Fruit fly (Drosophila melanogaster) whole organism, embryonic: ENCODE data around the gene BckdhA.

Experiments
- Ada2b ChIP-seq: fragments of 200-800 bp; sonication (Bioruptor generic); IDR thresholded peaks from 2 replicates; pipeline ENCODE4 v1.3.6; 2022; ENCODE audit warnings: missing biosample characterization, missing genetic modification characterization
- Atf-2 ChIP-seq: fragments of 200-800 bp; sonication (Bioruptor generic); optimal IDR thresholded peaks from 2 replicates; lab custom pipeline; 2016; ENCODE audit warnings: missing biosample characterization, missing genetic modification characterization
- Bteb2 ChIP-seq: fragments of 200-800 bp; sonication (Bioruptor generic); optimal IDR thresholded peaks from 2 replicates; lab custom pipeline; 2016; ENCODE audit warnings: missing biosample characterization, missing genetic modification characterization
- CG10979 ChIP-seq: fragments of 200-800 bp; sonication (Bioruptor generic); optimal IDR thresholded peaks from 2 replicates; lab custom pipeline; 2018; ENCODE audit warnings: missing biosample characterization, mild to moderate bottlenecking, missing genetic modification characterization, moderate library complexity
- CG11085 ChIP-seq: fragments of 200-800 bp; sonication (Bioruptor generic); IDR thresholded peaks from 2 replicates; pipeline ENCODE4 v1.3.6; 2022; ENCODE audit warnings: missing biosample characterization, missing genetic modification characterization
- CG12236 ChIP-seq: fragments of 200-800 bp; sonication (Bioruptor generic); optimal IDR thresholded peaks from 2 replicates; lab custom pipeline; 2016; ENCODE audit warnings: missing biosample characterization, missing genetic modification characterization
- CG13123 ChIP-seq: fragments of 200-800 bp; sonication (Bioruptor generic); optimal IDR thresholded peaks from 2 replicates; lab custom pipeline; 2016; ENCODE audit warnings: missing biosample characterization, missing genetic modification characterization
- CG13296 ChIP-seq: fragments of 200-800 bp; sonication (Bioruptor generic); optimal IDR thresholded peaks from 3 replicates; lab custom pipeline; 2018; ENCODE audit warnings: missing biosample characterization, mild to moderate bottlenecking, missing genetic modification characterization
- CG14014 ChIP-seq: fragments of 200-800 bp; sonication (Bioruptor generic); IDR thresholded peaks from 2 replicates; pipeline ENCODE4 v1.3.6; 2022; ENCODE audit warnings: missing biosample characterization, missing genetic modification characterization
- CG14965 ChIP-seq: fragments of 200-800 bp; sonication (Bioruptor generic); optimal IDR thresholded peaks from 2 replicates; lab custom pipeline; 2016; ENCODE audit warnings: missing biosample characterization, missing genetic modification characterization, borderline replicate concordance
- CG1602 ChIP-seq: fragments of 200-800 bp; sonication (Bioruptor generic); optimal IDR thresholded peaks from 3 replicates; lab custom pipeline; 2016; ENCODE audit warnings: missing biosample characterization, missing genetic modification characterization
- CG17612 ChIP-seq: fragments of 200-800 bp; sonication (Bioruptor generic); IDR thresholded peaks from 2 replicates; pipeline ENCODE4 v1.3.6; 2022; ENCODE audit warnings: missing biosample characterization, missing genetic modification characterization
- CG2678 ChIP-seq: fragments of 200-800 bp; sonication (Bioruptor generic); optimal IDR thresholded peaks from 3 replicates; lab custom pipeline; 2019; ENCODE audit warnings: missing biosample characterization, mild to moderate bottlenecking, missing genetic modification characterization, moderate library complexity
- CG30431 ChIP-seq: fragments of 200-800 bp; sonication (Bioruptor generic); optimal IDR thresholded peaks from 2 replicates; lab custom pipeline; 2017; ENCODE audit warnings: missing biosample characterization, missing genetic modification characterization
- CG3163 ChIP-seq: fragments of 200-800 bp; sonication (Bioruptor generic); optimal IDR thresholded peaks from 3 replicates; lab custom pipeline; 2016; ENCODE audit warnings: missing biosample characterization, missing genetic modification characterization
- CG34376 ChIP-seq: fragments of 200-800 bp; sonication (Bioruptor generic); optimal IDR thresholded peaks from 2 replicates; lab custom pipeline; 2018; ENCODE audit warnings: missing biosample characterization, mild to moderate bottlenecking, missing genetic modification characterization
- CG4282 ChIP-seq: fragments of 200-800 bp; sonication (Bioruptor generic); optimal IDR thresholded peaks from 2 replicates; lab custom pipeline; 2016; ENCODE audit warnings: missing biosample characterization, missing genetic modification characterization
- CG6854 ChIP-seq: fragments of 200-800 bp; sonication (Bioruptor generic); optimal IDR thresholded peaks from 3 replicates; lab custom pipeline; 2017; ENCODE audit warnings: missing biosample characterization, mild to moderate bottlenecking, missing genetic modification characterization
- CG9215 ChIP-seq: fragments of 200-800 bp; sonication (Bioruptor generic); IDR thresholded peaks from 2 replicates; pipeline ENCODE4 v1.3.6; 2022; ENCODE audit warnings: missing biosample characterization, missing genetic modification characterization
- CG9609 ChIP-seq: fragments of 200-800 bp; sonication (Bioruptor generic); optimal IDR thresholded peaks from 3 replicates; lab custom pipeline; 2016; ENCODE audit warnings: missing biosample characterization, missing genetic modification characterization
- CG9876 ChIP-seq: fragments of 200-800 bp; sonication (Bioruptor generic); optimal IDR thresholded peaks from 2 replicates; lab custom pipeline; 2016; ENCODE audit warnings: missing biosample characterization, missing genetic modification characterization
- CG9932 ChIP-seq: fragments of 200-800 bp; sonication (Bioruptor generic); IDR thresholded peaks from 2 replicates; pipeline ENCODE4 v1.3.6; 2022; ENCODE audit warnings: missing biosample characterization, missing genetic modification characterization
- CrebB ChIP-seq: fragments of 200-800 bp; sonication (Bioruptor generic); optimal IDR thresholded peaks from 3 replicates; lab custom pipeline; 2018; ENCODE audit warnings: missing biosample characterization, mild to moderate bottlenecking, missing genetic modification characterization
- Dll ChIP-seq: fragments of 200-800 bp; sonication (Bioruptor generic); IDR thresholded peaks from 4 replicates; pipeline ENCODE4 v1.3.6; 2022; ENCODE audit warnings: missing biosample characterization, missing genetic modification characterization; ENCODE audit not compliant: partially characterized antibody
- Fer1 ChIP-seq: fragments of 200-800 bp; sonication (Bioruptor generic); optimal IDR thresholded peaks from 2 replicates; lab custom pipeline; 2017; ENCODE audit warnings: missing biosample characterization, mild to moderate bottlenecking, missing genetic modification characterization
- Hr39 ChIP-seq: fragments of >200 bp; optimal IDR thresholded peaks from 2 replicates; lab custom pipeline; 2017
- Lim3 ChIP-seq: fragments of 200-800 bp; sonication (Bioruptor generic); IDR thresholded peaks from 2 replicates; pipeline ENCODE4 v1.3.6; 2022; ENCODE audit warnings: missing biosample characterization, missing genetic modification characterization
- MESR4 ChIP-seq: fragments of 200-800 bp; sonication (Bioruptor generic); optimal IDR thresholded peaks from 2 replicates; lab custom pipeline; 2018; ENCODE audit warnings: missing biosample characterization, mild to moderate bottlenecking, missing genetic modification characterization, moderate library complexity
- Mrtf ChIP-seq: fragments of 200-800 bp; sonication (Bioruptor generic); IDR thresholded peaks from 3 replicates; pipeline ENCODE4 v1.3.6; 2022; ENCODE audit warnings: missing biosample characterization, missing genetic modification characterization
- NK7.1 ChIP-seq: fragments of 200-800 bp; sonication (Bioruptor generic); optimal IDR thresholded peaks from 3 replicates; lab custom pipeline; 2016; ENCODE audit warnings: missing biosample characterization, missing genetic modification characterization
- Nf-YC ChIP-seq: fragments of 200-800 bp; optimal IDR thresholded peaks from 3 replicates; lab custom pipeline; 2019; ENCODE audit warnings: missing biosample characterization, mild to moderate bottlenecking, missing genetic modification characterization, moderate library complexity
- NfI ChIP-seq: fragments of 200-800 bp; sonication (Bioruptor generic); optimal IDR thresholded peaks from 3 replicates; lab custom pipeline; 2018; ENCODE audit warnings: missing biosample characterization, mild to moderate bottlenecking, missing genetic modification characterization, moderate library complexity
- Scr ChIP-seq: fragments of 200-800 bp; sonication (Bioruptor generic); IDR thresholded peaks from 2 replicates; pipeline ENCODE4 v1.3.6; 2022; ENCODE audit warnings: missing biosample characterization, missing genetic modification characterization; ENCODE audit not compliant: partially characterized antibody
- ab ChIP-seq: fragments of 200-800 bp; sonication (Bioruptor generic); optimal IDR thresholded peaks from 2 replicates; lab custom pipeline; 2016; ENCODE audit warnings: missing biosample characterization, missing genetic modification characterization
- ase ChIP-seq: fragments of 200-800 bp; sonication (Bioruptor generic); IDR thresholded peaks from 3 replicates; pipeline ENCODE4 v1.3.6; 2022; ENCODE audit warnings: missing biosample characterization, missing genetic modification characterization
- bcd ChIP-seq: fragments of 200-800 bp; sonication (Bioruptor generic); optimal IDR thresholded peaks from 2 replicates; lab custom pipeline; 2017; ENCODE audit warnings: missing biosample characterization, mild to moderate bottlenecking, missing genetic modification characterization
- bsh ChIP-seq, 2 experiments: fragments of 200-800 bp; sonication (Bioruptor generic); optimal IDR thresholded peaks; 2 replicates each; lab custom pipeline; 2017 to 2018; ENCODE audit warnings: mild to moderate bottlenecking in 2 of 2, missing biosample characterization in 2 of 2, missing genetic modification characterization in 2 of 2, moderate library complexity in 1 of 2
- chif ChIP-seq, 2 experiments: fragments of 200-800 bp; sonication (Bioruptor generic); optimal IDR thresholded peaks; 3 replicates each; lab custom pipeline; 2016; ENCODE audit warnings: missing biosample characterization in 2 of 2, missing genetic modification characterization in 2 of 2
- fd96Cb ChIP-seq: fragments of 200-800 bp; sonication (Bioruptor generic); optimal IDR thresholded peaks from 2 replicates; lab custom pipeline; 2018; ENCODE audit warnings: missing biosample characterization, mild to moderate bottlenecking, missing genetic modification characterization, moderate library complexity
- hth ChIP-seq: fragments of >200 bp; optimal IDR thresholded peaks from 2 replicates; lab custom pipeline; 2017; ENCODE audit warnings: inconsistent platforms
- ken ChIP-seq: fragments of 200-800 bp; sonication (Bioruptor generic); IDR thresholded peaks from 3 replicates; pipeline ENCODE4 v1.3.6; 2022; ENCODE audit warnings: missing biosample characterization, missing genetic modification characterization
- klu ChIP-seq: fragments of 200-800 bp; sonication (Bioruptor generic); IDR thresholded peaks from 2 replicates; pipeline ENCODE4 v1.3.6; 2022; ENCODE audit warnings: missing biosample characterization, missing genetic modification characterization
- lilli ChIP-seq: fragments of 200-800 bp; sonication (Bioruptor generic); optimal IDR thresholded peaks from 3 replicates; lab custom pipeline; 2016; ENCODE audit warnings: missing biosample characterization, missing genetic modification characterization
- nerfin-2 ChIP-seq: fragments of 200-800 bp; sonication (Bioruptor generic); IDR thresholded peaks from 2 replicates; pipeline ENCODE4 v1.3.6; 2022; ENCODE audit warnings: missing biosample characterization, missing genetic modification characterization; ENCODE audit not compliant: partially characterized antibody
- onecut ChIP-seq: fragments of 200-800 bp; sonication (Bioruptor generic); IDR thresholded peaks from 2 replicates; pipeline ENCODE4 v1.3.6; 2022; ENCODE audit warnings: missing biosample characterization, missing genetic modification characterization
- pho ChIP-seq: fragments of 200-800 bp; sonication (Bioruptor generic); optimal IDR thresholded peaks from 2 replicates; lab custom pipeline; 2016; ENCODE audit warnings: missing biosample characterization, missing genetic modification characterization
- phol ChIP-seq: fragments of 200-800 bp; sonication (Bioruptor generic); optimal IDR thresholded peaks from 3 replicates; lab custom pipeline; 2018; ENCODE audit warnings: missing biosample characterization, mild to moderate bottlenecking, missing genetic modification characterization, moderate library complexity
- sisA ChIP-seq: fragments of 200-800 bp; sonication (Bioruptor generic); IDR thresholded peaks from 2 replicates; pipeline ENCODE4 v1.3.6; 2022; ENCODE audit warnings: missing biosample characterization, missing genetic modification characterization
- unc-4 ChIP-seq: fragments of 200-800 bp; sonication (Bioruptor generic); IDR thresholded peaks from 2 replicates; pipeline ENCODE4 v1.3.6; 2022; ENCODE audit warnings: missing biosample characterization, missing genetic modification characterization; ENCODE audit not compliant: partially characterized antibody
- zfh2 ChIP-seq: fragments of 200-800 bp; sonication (Bioruptor generic); optimal IDR thresholded peaks from 2 replicates; lab custom pipeline; 2016; ENCODE audit warnings: missing biosample characterization, missing genetic modification characterization

Gene BckdhA

DNA sequence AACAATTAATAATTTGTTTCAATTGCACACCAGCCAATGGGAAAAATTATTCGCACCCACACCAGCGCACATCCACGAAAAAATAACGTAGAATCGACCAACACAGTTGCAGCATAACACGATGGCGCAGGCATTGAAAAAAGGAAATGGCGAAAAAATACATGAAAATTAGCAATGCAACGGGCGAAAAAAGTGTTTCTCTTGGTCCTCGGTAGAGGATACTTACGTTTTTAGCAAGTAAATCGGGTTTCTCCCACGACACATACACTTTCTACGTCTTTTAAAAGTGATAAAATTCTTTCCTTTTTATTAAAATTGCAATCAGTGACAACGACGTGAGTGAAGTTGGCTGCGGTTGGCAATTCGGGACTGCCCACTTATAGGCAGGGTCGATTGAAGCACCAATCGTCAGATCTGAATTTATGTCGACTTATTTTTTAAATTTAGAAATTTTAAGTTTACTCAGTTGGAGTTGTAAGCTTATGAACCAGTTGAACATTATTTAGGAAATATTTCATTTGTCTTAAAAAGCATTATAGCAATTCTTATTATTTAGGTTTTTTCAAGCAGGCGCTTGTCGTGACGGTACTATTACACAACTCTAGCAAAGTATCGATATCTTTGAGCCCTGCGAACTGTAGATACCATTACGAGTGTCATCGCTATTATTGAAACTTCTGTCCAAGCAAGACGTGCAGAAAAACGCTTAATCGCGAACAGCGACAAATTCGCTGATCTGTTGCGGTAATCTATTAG, 22.0 kb downstream of the BckdhA start, which contains the start of the genes Kap-alpha3 and Son (continued):
- peak; percentile 89 for TF ChIP-seq Nf-YC (tag; lab: Kevin White, UChicago)
- TF ChIP-seq CG13123 (GFP tag; lab: Kevin White, UChicago), result peak; percentile 100
- peak; percentile 94 for TF ChIP-seq Dll (GFP tag; lab: Robert Waterston, UW)
- TF ChIP-seq ken (GFP tag; lab: Robert Waterston, UW), result peak; percentile 91
- TF ChIP-seq CG17612 (GFP tag; lab: Robert Waterston, UW), result peak; percentile 66
- TF ChIP-seq CG9932 (GFP tag; lab: Robert Waterston, UW), result peak; percentile 93
- TF ChIP-seq MESR4, result peak; percentile 93
- 0 out of 2 replicates have a peak, but pooled peaks have one; percentile 11 for TF ChIP-seq Lim3 (GFP tag; lab: Robert Waterston, UW)
- no peak for TF ChIP-seq hth (lab: Kevin White, UChicago)
- peak; percentile 89 for TF ChIP-seq CG2678
- TF ChIP-seq ase (GFP tag; lab: Robert Waterston, UW), result peak; percentile 84
- TF ChIP-seq CG12236 (GFP tag; lab: Kevin White, UChicago), result peak; percentile 86
- TF ChIP-seq CG4282 (GFP tag; lab: Kevin White, UChicago), result peak; percentile 87
- peak; percentile 82 for TF ChIP-seq sisA (GFP tag; lab: Robert Waterston, UW)
- peak; percentile 91 for TF ChIP-seq Scr (GFP tag; lab: Robert Waterston, UW)
- peak; percentile 93 for TF ChIP-seq CG11085 (GFP tag; lab: Robert Waterston, UW)
- TF ChIP-seq CG6854, result peak; percentile 90
- peak; percentile 98 for TF ChIP-seq CG34376
- TF ChIP-seq CrebB, result peak; percentile 91
- TF ChIP-seq bsh (GFP tag; optimal IDR thresholded peaks at IDR 0.05; lab: Kevin White, UChicago), result peak; percentile 44 to 80
- peak; percentile 90 for TF ChIP-seq CG30431 (GFP tag; lab: Kevin White, UChicago)
- peak; percentile 94 for TF ChIP-seq lilli
- peak; percentile 87 for TF ChIP-seq onecut
- TF ChIP-seq Bteb2 (GFP tag; lab: Kevin White, UChicago), result peak; percentile 91
- TF ChIP-seq ab (GFP tag; lab: Kevin White, UChicago), result peak; percentile 62
- peak; percentile 90 for TF ChIP-seq CG9215 (GFP tag; lab: Robert Waterston, UW)
- TF ChIP-seq fd96Cb (tag; lab: Kevin White, UChicago), result peak; percentile 74
- TF ChIP-seq Hr39 (lab: Kevin White, UChicago), result no peak
- peak; percentile 97 for TF ChIP-seq NfI (GFP tag; lab: Kevin White, UChicago)
- peak; percentile 90 for TF ChIP-seq Atf-2 (GFP tag; lab: Kevin White, UChicago)
- TF ChIP-seq Fer1, result peak; percentile 94
- TF ChIP-seq CG14965 (GFP tag; lab: Kevin White, UChicago), result peak; percentile 62
- TF ChIP-seq CG10979 (tag; lab: Kevin White, UChicago), result peak; percentile 79
- TF ChIP-seq CG9876, result peak; percentile 95
- TF ChIP-seq CG1602 (GFP tag; lab: Kevin White, UChicago), result peak; percentile 86
- TF ChIP-seq pho (GFP tag; lab: Kevin White, UChicago), result peak; percentile 96
- peak; percentile 95 for TF ChIP-seq phol
- peak; percentile 91 to 95 for TF ChIP-seq chif (GFP tag; optimal IDR thresholded peaks at IDR 0.05; lab: Kevin White, UChicago)
- peak; percentile 81 for TF ChIP-seq CG3163 (GFP tag; lab: Kevin White, UChicago)
- peak; percentile 86 for TF ChIP-seq CG14014
- TF ChIP-seq CG9609 (GFP tag; lab: Kevin White, UChicago), result peak; percentile 94
- peak; percentile 92 for TF ChIP-seq NK7.1 (GFP tag; lab: Kevin White, UChicago)
- peak; percentile 96 for TF ChIP-seq zfh2 (GFP tag; lab: Kevin White, UChicago)
- peak; percentile 65 for TF ChIP-seq nerfin-2 (GFP tag; lab: Robert Waterston, UW)
- peak; percentile 75 for TF ChIP-seq Mrtf
- TF ChIP-seq Ada2b (GFP tag; lab: Robert Waterston, UW), result peak; percentile 76
- peak; percentile 93 for TF ChIP-seq klu (GFP tag; lab: Robert Waterston, UW)
- peak; percentile 96 for TF ChIP-seq bcd (GFP tag; lab: Kevin White, UChicago)
- TF ChIP-seq unc-4 (GFP tag; lab: Robert Waterston, UW), result peak; percentile 85
- peak; percentile 97 for TF ChIP-seq CG13296 (GFP tag; lab: Kevin White, UChicago)
